Fruit fly (Drosophila melanogaster) whole organism, prepupa: Measurements from ENCODE around the gene glo.

ENCODE experiments used
- Blimp-1 ChIP-seq: fragments of 200-800 bp; sonication (Bioruptor generic); optimal IDR thresholded peaks from 3 replicates; lab custom pipeline; 2017; ENCODE audit warnings: missing biosample characterization, missing genetic modification characterization, mild to moderate bottlenecking, moderate library complexity, missing genetic modification reagents
- CG6276 ChIP-seq: fragments of 200-800 bp; sonication (Bioruptor generic); optimal IDR thresholded peaks from 2 replicates; lab custom pipeline; 2017; ENCODE audit warnings: missing biosample characterization, mild to moderate bottlenecking, missing genetic modification characterization
- Eip93F ChIP-seq: fragments of 200-800 bp; sonication (Bioruptor generic); optimal IDR thresholded peaks from 2 replicates; lab custom pipeline; 2016; ENCODE audit warnings: missing biosample characterization, mild to moderate bottlenecking, missing genetic modification characterization
- Gug ChIP-seq: fragments of 200-800 bp; sonication (Bioruptor generic); IDR thresholded peaks from 2 replicates; pipeline ENCODE4 v1.3.6; 2022; ENCODE audit warnings: missing biosample characterization, missing genetic modification characterization
- Hr38 ChIP-seq: sonication (Bioruptor generic); optimal IDR thresholded peaks from 2 replicates; lab custom pipeline; 2016; ENCODE audit warnings: missing biosample characterization, missing genetic modification characterization
- Hr39 ChIP-seq: fragments of 200-800 bp; sonication (Bioruptor generic); optimal IDR thresholded peaks from 2 replicates; lab custom pipeline; 2016; ENCODE audit warnings: missing biosample characterization, missing genetic modification characterization
- Lpt ChIP-seq: fragments of 200-800 bp; sonication (Bioruptor generic); optimal IDR thresholded peaks from 3 replicates; lab custom pipeline; 2016; ENCODE audit warnings: missing biosample characterization, missing genetic modification characterization
- Smox ChIP-seq: fragments of 200-800 bp; sonication (Bioruptor generic); optimal IDR thresholded peaks from 3 replicates; lab custom pipeline; 2016; ENCODE audit warnings: missing biosample characterization, missing genetic modification characterization
- cyc ChIP-seq: fragments of 200-800 bp; sonication (Bioruptor generic); optimal IDR thresholded peaks from 3 replicates; lab custom pipeline; 2016; ENCODE audit warnings: missing biosample characterization, missing genetic modification characterization
- dsx ChIP-seq: fragments of 200-800 bp; optimal IDR thresholded peaks from 3 replicates; lab custom pipeline; 2019; ENCODE audit warnings: missing biosample characterization, mild to moderate bottlenecking, missing genetic modification characterization, moderate library complexity; ENCODE audit not compliant: poor library complexity, severe bottlenecking
- fd59A ChIP-seq: fragments of 200-800 bp; sonication (Bioruptor generic); optimal IDR thresholded peaks from 2 replicates; lab custom pipeline; 2017; ENCODE audit warnings: missing biosample characterization, mild to moderate bottlenecking, missing genetic modification characterization, missing genetic modification reagents
- fd85E ChIP-seq: fragments of 200-800 bp; sonication (Bioruptor generic); optimal IDR thresholded peaks from 3 replicates; lab custom pipeline; 2016; ENCODE audit warnings: missing biosample characterization, missing genetic modification characterization
- pdm3 ChIP-seq: fragments of 200-800 bp; sonication (Bioruptor generic); optimal IDR thresholded peaks from 3 replicates; lab custom pipeline; 2016; ENCODE audit warnings: missing biosample characterization, missing genetic modification characterization

- TF ChIP-seq Smox (GFP tag; lab: Kevin White, UChicago) (no peak), dsx (GFP tag; lab: Kevin White, UChicago) (no peak), Blimp-1 (GFP tag; lab: Kevin White, UChicago) (no peak), Gug (GFP tag; lab: Robert Waterston, UW) (no peak), pdm3 (GFP tag; lab: Kevin White, UChicago) (no peak), Hr39 (no peak), Eip93F (GFP tag; lab: Kevin White, UChicago) (no peak), fd85E (GFP tag; lab: Kevin White, UChicago) (no peak), CG6276 (no peak), Hr38 (GFP tag; lab: Kevin White, UChicago) (no peak), fd59A (no peak), Lpt (GFP tag; lab: Kevin White, UChicago) (no peak), cyc (no peak)
Observed at dm6 chr3R:11812479-11812878, 6.7 kb downstream of the glo start.
